Fruit fly (Drosophila melanogaster) ovary, adult (tissue): ENCODE data around the gene Hnf4.

Experiments used
- CG17801 ChIP-seq: fragments of 200-800 bp; optimal IDR thresholded peaks from 2 replicates; lab custom pipeline; 2019; ENCODE audit warnings: missing biosample characterization, mild to moderate bottlenecking, missing genetic modification characterization, moderate library complexity; ENCODE audit not compliant: partially characterized antibody

Gene Hnf4

DNA sequence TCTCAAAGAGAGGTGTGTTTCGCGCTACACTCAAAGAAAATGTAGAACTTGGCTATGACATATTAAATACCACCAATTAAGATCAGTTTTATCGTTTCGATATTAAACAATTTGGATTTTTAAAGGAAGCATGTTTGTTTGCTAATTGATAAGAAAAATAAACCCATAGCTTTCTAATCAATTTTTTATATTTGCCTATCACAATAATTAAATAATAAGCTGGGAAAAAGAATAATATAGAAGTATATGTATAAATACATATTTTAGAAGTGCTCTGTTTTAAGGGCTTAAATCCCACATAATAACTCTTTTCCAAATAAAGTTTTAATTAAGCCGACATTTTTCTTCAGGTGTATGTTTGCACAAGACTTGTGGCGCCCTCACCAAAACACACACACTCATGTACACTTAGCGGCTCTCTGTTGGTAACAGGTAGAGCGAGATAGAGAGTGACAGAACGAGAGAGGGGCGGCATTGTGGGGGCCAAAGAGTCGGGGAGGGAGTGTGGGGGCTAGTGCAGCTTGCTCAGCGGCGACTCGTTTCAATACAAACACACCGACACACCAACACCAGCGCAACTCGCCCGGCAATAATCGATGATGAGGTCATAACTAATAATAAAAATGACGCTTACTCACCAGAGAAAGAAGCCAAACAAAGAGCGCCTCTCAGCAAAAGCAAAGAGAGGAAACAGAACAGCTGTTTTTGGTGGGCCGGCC, 8.4 kb upstream of the Hnf4 start:
- TF ChIP-seq CG17801 (GFP tag; lab: Kevin White, UChicago), result peak; percentile 70

DNA sequence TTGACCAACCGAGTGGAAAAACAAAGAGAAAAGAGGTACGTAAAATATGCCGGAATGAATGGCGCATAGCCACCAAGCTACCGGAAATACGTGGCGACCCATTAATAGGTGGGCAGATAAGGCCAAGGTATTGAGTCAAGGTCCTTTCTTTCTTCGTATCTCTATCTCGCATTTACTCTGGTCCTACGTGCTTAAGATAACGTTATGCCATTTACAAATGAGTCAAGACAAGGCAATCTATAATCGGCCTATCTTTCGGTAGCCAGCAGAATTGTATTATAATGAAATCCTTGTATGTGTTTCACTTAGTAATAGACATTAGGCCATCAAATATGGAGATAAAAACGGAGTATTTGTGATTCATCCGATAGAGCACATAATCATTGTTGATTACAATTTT, 7.0 kb upstream of the Hnf4 start:
- TF ChIP-seq CG17801 (GFP tag; lab: Kevin White, UChicago), result no peak

DNA sequence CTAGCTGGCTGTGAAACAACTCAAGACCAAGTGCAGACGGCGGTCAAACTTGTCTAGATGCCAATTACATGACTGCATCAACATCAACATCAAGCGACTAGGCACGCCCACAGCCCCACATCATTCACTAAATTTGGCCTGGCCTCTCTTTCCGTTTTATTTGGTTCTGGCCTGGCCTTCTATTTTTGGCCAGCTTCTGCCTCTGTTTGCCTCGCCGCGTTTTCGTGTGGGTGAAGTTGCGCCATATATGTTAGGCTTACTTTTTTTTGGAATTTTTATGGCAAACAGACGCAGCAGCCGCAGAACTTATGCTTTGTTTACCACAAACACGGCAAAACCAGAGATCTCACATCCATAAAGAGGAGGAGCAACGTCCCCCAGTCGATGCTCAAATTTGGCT, 6.0 kb upstream of the Hnf4 start:
- no peak for TF ChIP-seq CG17801 (GFP tag; lab: Kevin White, UChicago)

DNA sequence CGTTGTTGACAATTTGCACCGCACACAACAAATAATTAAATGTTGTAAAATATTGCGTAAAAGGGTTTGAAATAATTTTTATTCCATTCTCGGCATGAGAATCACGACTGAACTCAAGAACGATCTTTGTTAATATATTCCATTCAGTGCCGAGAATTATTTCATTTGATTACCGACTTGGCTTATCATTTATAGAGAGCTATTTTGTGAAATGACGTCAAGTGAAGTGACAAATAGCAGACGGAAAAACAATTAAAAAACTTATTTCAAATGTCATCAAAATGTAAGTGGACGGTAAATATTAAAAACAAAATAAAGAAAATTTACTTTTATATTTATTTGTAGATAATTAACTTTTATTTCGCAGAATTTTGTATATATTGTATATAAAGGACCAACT, 5.1 kb upstream of the Hnf4 start:
- TF ChIP-seq CG17801 (GFP tag; lab: Kevin White, UChicago), result no peak

DNA sequence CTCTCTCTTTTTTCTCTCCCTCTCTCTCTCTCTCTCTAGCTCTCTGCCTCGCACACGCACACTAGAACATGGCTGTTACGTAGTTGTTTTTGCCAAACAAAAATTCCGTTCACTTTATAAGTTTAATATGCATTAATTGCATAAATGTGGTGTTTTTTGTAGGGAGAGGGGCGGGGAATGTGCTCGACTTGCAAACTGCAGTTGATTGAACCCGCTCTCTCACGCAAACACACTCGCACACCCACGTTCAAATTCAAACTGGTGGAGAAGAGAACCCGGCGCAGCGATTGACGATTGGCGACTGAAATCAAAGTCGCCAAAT, 372 bp downstream of the Hnf4 start:
- no peak for TF ChIP-seq CG17801 (GFP tag; lab: Kevin White, UChicago)

DNA sequence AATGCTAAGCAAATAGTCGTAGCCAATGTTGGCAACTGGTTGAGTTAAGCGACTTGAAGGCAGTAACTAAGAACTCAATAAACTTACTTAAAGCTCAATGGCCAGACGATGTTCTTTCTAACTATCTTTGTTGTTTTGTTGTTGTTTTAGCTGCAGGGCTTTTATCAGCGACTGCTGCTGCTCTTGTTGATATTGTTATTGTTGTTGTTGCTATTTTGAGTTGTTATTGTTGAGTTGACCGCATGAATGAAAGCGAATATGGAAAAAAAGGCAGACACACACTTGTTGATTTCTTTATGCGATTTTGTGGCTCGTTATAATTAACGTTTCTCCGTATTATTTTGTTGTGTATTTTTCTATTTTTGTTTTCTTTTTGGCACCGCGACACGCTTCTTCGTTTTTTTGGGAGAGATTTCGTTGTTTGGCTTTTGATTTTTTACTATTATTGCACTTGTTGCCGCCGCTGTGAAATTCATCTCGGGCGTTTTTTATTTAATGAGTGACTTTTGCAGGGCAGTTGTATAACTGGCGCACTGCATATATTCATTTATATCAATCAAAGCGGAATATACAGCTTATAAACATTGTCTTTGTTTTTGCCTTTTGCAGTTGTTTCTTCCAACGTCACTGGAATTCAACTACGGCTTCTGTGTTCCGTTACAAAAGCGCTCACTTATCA, 873 bp downstream of the Hnf4 start:
- no peak for TF ChIP-seq CG17801 (GFP tag; lab: Kevin White, UChicago)

DNA sequence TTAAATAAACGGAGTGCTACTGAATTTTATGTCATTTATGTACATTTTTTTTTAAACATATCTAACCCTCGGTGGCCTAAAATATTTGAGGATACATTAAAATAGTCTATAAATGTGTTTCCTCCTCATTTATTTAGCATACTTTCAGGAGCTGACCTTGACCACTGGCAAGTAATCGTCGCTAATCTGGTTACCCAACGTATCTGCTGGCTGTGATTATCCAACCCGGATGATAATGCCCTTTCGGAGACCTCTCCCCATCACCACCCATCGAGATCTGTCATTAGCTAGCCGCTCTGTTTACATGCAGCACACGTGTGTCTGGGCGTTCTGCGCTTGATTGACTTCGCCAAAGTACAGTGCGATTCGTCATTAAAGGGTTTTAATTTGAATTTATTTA, 1.9 kb downstream of the Hnf4 start:
- TF ChIP-seq CG17801 (GFP tag; lab: Kevin White, UChicago), result no peak

DNA sequence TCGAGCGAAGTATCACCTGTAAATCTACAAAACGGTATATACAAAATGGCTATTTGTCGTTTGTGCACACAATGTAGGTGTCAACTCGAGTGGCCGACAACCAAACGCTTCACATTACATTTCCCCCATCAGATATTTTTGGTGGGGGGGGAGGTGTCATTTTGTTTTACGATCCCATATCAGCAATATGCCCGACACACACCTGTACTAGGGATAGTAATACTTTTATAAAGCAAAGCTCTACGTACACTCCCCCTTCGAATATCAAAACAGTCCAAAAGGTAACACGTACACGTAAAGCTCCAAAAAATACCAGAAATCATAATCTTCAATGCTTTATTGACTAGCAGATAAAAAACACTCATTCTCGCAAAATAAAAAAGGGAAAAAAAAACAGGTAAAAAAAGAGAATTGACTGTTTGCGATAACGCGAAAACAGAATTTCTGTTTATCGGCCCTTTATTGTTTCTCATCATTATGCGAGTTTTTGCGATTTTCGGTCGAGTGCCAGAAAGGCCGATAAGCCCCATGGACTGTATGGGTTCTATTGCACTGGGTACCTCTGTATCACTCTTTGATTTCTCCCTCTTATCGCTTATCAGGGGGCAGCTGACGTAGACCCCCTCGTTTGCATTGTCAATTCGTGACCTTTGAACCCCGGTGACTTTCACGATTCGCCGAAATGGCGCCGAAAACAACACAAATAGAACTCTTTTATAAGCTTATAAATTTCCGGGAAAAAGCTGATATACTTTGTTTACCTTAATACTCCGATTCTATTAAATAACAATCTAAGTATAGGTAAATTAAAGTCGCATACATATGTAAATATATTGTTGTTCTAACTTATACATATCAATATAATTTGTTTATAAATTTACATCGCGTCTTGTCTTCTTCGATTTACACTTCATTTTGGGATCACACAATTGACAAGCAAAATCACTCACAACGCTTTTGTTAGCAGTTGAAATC, 4.5 kb downstream of the Hnf4 start, which contains the start of gene CatB:
TSS of gene CatB (plus strand) at position 925 of the 975 bp plus-strand sequence.
- TF ChIP-seq CG17801 (GFP tag; lab: Kevin White, UChicago), result no peak

DNA sequence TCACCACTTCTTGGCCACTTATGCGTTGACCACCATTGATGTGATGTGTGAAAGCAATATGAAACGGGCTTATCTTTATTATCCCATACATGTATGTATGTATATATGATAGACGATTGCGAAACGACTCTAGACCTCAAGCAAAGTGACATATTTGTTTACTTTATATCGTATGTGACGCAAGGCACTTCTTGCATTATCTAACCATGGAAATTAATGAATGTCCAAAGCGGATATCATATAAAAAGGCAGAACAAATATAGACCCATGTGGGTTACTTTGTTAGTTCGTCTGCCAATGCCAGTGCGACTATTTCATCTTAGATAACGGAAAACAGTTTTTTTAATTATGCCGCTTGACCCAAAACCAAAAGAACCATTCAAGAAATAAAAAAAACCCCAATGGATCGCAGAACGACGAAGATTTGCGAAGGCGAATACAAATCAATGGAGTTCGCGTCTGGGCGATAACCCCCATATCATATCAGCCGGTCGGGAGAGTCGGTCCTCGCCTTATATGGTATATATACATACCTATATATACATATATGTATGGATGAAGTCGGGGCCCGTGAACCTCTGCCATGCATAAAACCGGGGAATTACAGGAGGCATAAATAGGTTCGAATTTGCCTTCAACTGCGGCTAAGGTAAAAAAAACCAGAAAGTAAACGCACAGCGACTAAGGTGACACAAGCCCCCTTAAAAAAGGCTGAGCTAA, 6.3 kb downstream of the Hnf4 start:
- TF ChIP-seq CG17801 (GFP tag; lab: Kevin White, UChicago), result no peak

DNA sequence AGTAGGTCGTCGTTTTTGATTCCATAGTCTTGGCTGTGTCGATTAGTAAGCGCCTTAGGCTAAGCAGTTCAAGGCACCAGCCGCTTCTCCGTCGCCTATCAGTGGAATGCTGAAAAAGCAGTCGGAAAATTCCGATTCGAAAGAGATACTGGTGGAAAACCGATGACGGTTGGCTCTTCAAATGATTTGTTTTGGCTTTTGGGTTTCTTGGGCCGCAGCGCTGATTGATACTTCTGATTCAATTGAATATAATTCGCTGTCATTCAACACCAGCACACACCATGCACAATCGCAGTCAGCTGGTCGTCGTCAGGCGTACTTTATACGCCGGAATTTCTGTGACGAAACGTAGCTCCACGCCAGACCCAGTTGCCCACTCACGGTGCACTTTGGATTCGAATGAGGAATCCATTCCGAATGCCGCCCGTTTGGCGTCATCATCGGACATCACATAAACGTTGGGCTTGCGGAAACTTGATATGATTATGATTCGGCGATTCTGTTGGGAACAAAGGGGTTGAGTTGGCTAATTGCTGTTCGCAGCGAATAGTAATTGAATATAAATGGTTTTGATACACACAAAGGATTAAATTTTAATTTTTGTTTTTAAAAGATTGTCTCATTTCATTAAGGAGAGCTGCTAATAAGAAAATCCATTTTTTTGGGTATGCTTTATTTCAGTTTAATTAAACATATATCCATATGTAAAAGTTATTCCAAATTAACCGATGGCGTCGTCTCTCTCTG, 8.4 kb downstream of the Hnf4 start:
- no peak for TF ChIP-seq CG17801 (GFP tag; lab: Kevin White, UChicago)

DNA sequence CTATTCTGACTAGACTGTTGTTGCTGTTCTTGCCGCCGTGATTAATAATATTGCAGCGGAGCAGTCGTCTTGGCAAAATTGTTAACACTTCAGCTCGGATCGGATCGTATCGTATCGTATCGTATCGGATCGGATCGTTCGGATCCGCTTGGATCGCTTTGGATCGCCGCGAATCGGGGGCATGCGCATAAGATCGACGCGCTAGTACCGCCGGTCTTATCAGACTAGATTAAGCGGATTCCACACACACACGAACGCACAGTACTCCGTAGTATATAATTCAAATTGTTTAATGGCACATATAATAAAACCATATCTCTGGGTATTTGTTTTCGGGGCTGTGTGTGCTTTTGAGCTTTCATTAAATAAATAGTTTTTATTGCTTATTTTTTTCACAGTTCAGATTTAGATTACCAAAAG, 9.5 kb downstream of the Hnf4 start:
- TF ChIP-seq CG17801 (GFP tag; lab: Kevin White, UChicago), result peak; percentile 54

DNA sequence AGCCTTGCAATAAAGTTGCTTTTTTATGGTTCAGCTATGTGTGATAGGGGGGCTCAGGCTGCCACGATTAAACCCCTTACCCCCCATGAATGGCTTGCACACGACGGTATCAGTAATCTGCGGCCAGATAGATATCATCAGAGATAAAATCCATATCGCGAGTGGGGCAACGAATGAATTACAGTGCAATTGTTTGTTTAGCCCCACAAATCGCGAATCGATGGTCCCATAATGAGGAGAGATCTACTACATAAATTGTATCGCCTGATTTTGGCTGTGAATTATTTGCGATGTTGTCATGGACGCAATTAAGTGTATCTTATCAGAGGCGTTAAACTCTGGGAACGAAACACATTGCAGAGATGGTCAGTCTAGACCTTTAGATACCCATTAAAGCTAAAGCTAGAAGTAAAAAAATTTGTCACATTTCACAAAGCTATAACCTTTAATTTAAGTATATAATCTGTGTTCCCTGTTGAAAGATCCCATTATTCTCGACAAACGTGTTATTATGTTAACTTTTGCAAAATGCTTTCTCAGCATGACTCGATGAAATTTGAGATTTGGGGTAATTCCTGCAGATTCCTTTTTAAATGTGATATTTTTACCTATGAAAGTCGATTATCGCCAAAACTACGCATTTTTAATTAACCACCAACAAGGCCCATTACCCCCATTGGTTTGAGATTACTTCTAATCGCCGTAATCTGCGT, 11.3 kb downstream of the Hnf4 start:
- TF ChIP-seq CG17801 (GFP tag; lab: Kevin White, UChicago), result no peak

DNA sequence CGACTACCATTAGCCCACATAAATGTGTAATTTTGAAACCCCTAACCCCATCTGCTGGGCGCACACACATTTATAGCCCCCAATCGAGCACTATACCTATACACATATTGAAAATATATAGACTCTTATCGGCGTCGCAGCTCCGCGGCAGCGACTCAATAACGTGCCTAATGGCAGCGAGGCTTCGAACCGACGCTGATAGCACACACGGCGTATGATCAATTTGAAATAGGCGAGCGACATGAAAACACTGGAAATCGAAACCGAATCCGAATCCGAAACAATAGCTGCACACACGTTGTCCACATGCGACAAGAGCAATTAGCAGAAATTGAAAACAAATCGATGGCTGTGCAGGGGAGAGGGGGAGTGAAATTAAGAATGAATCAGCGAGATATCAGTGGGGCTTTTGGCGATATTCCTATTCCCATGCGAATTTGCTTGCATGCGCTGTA, 15.1 kb downstream of the Hnf4 start:
- TF ChIP-seq CG17801 (GFP tag; lab: Kevin White, UChicago), result peak; percentile 63
